In genomic region chr2L:16545772-16546171, dm6 we compare ENCODE assay signal across 1 fruit fly cellular context.
TF ChIP-seq lines count a peak whose summit lies in the region.

No protein-coding gene starts in this region.

TF ChIP-seq in whole organism, embryonic, 481 proteins besides CTCF, POLR2A, EP300 and RAD21 (continued from another document and continues in another):
- peak; percentile 65; the same call in 1 of the 2 replicates for TF ChIP-seq CG32532 (GFP tag; IDR thresholded peaks at IDR 0.05; lab: Robert Waterston, UW)
- peak; percentile 51 for TF ChIP-seq ewg (GFP tag; optimal IDR thresholded peaks at IDR 0.05; lab: Kevin White, UChicago)
- TF ChIP-seq lola (GFP tag; optimal IDR thresholded peaks at IDR 0.05; lab: Kevin White, UChicago) = peak in 1 of 3 experiments; percentile 17
- TF ChIP-seq CG17328 (GFP tag; IDR thresholded peaks at IDR 0.05; lab: Robert Waterston, UW) = peak; percentile 59; the same call in 1 of the 2 replicates
- no peak for TF ChIP-seq nerfin-2 (GFP tag; IDR thresholded peaks at IDR 0.05; lab: Robert Waterston, UW; ENCODE audit: partially characterized antibody)
- TF ChIP-seq CG6254 (GFP tag; optimal IDR thresholded peaks at IDR 0.05; lab: Kevin White, UChicago) = no peak
- TF ChIP-seq Hr39 (optimal IDR thresholded peaks at IDR 0.05; lab: Kevin White, UChicago) = no peak
- no peak for TF ChIP-seq CG4360 (GFP tag; IDR thresholded peaks at IDR 0.05; lab: Robert Waterston, UW)
- TF ChIP-seq Dll (GFP tag; IDR thresholded peaks at IDR 0.05; lab: Robert Waterston, UW; ENCODE audit: partially characterized antibody) = no peak
- TF ChIP-seq Hr51 (GFP tag; optimal IDR thresholded peaks at IDR 0.05; lab: Kevin White, UChicago) = peak; percentile 33 to 87
- TF ChIP-seq CG4424 (GFP tag; optimal IDR thresholded peaks at IDR 0.05; lab: Kevin White, UChicago) = peak; percentile 35
- no peak for TF ChIP-seq CG13123 (GFP tag; optimal IDR thresholded peaks at IDR 0.05; lab: Kevin White, UChicago)
- no peak for TF ChIP-seq HLH4C (GFP tag; IDR thresholded peaks at IDR 0.05; lab: Robert Waterston, UW; ENCODE audit: partially characterized antibody)
- no peak for TF ChIP-seq Scr (GFP tag; IDR thresholded peaks at IDR 0.05; lab: Robert Waterston, UW; ENCODE audit: partially characterized antibody)
- TF ChIP-seq Lhr (GFP tag; optimal IDR thresholded peaks at IDR 0.05; lab: Kevin White, UChicago) = peak; percentile 18
- TF ChIP-seq danr (GFP tag; IDR thresholded peaks at IDR 0.05; lab: Robert Waterston, UW) = no peak
- TF ChIP-seq CG3847 (GFP tag; IDR thresholded peaks at IDR 0.05; lab: Robert Waterston, UW) = 0 out of 2 replicates have a peak, but pooled peaks have one; percentile 21
- no peak for TF ChIP-seq Taf1 (GFP tag; IDR thresholded peaks at IDR 0.05; lab: Robert Waterston, UW)
- TF ChIP-seq CG10543 (GFP tag; optimal IDR thresholded peaks at IDR 0.05; lab: Kevin White, UChicago) = peak; percentile 39
- TF ChIP-seq aop (GFP tag; IDR thresholded peaks at IDR 0.05; lab: Robert Waterston, UW) = no peak
- TF ChIP-seq CG15514 (GFP tag; optimal IDR thresholded peaks at IDR 0.05; lab: Kevin White, UChicago) = peak; percentile 68
- TF ChIP-seq inv (GFP tag; IDR thresholded peaks at IDR 0.05; lab: Robert Waterston, UW; ENCODE audit: partially characterized antibody) = no peak
- peak; percentile 50; the same call in 1 of the 2 replicates for TF ChIP-seq HLH3B (GFP tag; IDR thresholded peaks at IDR 0.05; lab: Robert Waterston, UW)
- TF ChIP-seq psq (GFP tag; optimal IDR thresholded peaks at IDR 0.05; lab: Kevin White, UChicago) = no peak
- TF ChIP-seq CG31441 (GFP tag; IDR thresholded peaks at IDR 0.05; lab: Robert Waterston, UW) = peak; percentile 75
- no peak for TF ChIP-seq mirr (GFP tag; optimal IDR thresholded peaks at IDR 0.05; lab: Kevin White, UChicago)
- peak; percentile 70 for TF ChIP-seq NfI (GFP tag; optimal IDR thresholded peaks at IDR 0.05; lab: Kevin White, UChicago)
- no peak for TF ChIP-seq ro (GFP tag; IDR thresholded peaks at IDR 0.05; lab: Robert Waterston, UW)
- peak; percentile 50 for TF ChIP-seq CG6854 (GFP tag; optimal IDR thresholded peaks at IDR 0.05; lab: Kevin White, UChicago)
- no peak for TF ChIP-seq E2f1 (GFP tag; IDR thresholded peaks at IDR 0.05; lab: Robert Waterston, UW)
- TF ChIP-seq chn (GFP tag; optimal IDR thresholded peaks at IDR 0.05; lab: Kevin White, UChicago) = peak; percentile 15
- peak; percentile 74 for TF ChIP-seq CG15269 (tag; optimal IDR thresholded peaks at IDR 0.05; lab: Kevin White, UChicago)
- peak; percentile 61 for TF ChIP-seq CG12299 (tag; optimal IDR thresholded peaks at IDR 0.05; lab: Kevin White, UChicago)
- peak; percentile 85 for TF ChIP-seq PHDP (tag; optimal IDR thresholded peaks at IDR 0.05; lab: Kevin White, UChicago)
- no peak for TF ChIP-seq p53 (GFP tag; optimal IDR thresholded peaks at IDR 0.05; lab: Kevin White, UChicago)
- no peak for TF ChIP-seq CG10565 (GFP tag; optimal IDR thresholded peaks at IDR 0.05; lab: Kevin White, UChicago)
- TF ChIP-seq CG8478 (optimal IDR thresholded peaks at IDR 0.05; lab: Kevin White, UChicago) = no peak
- peak; percentile 68 for TF ChIP-seq nmo (GFP tag; optimal IDR thresholded peaks at IDR 0.05; lab: Kevin White, UChicago)
- TF ChIP-seq shn (GFP tag; optimal IDR thresholded peaks at IDR 0.05; lab: Kevin White, UChicago) = peak; percentile 31
- peak; percentile 46 for TF ChIP-seq CG12104 (GFP tag; optimal IDR thresholded peaks at IDR 0.05; lab: Kevin White, UChicago)
- peak; percentile 60; the same call in 1 of the 2 replicates for TF ChIP-seq ara (GFP tag; IDR thresholded peaks at IDR 0.05; lab: Robert Waterston, UW)
- TF ChIP-seq toy (GFP tag; IDR thresholded peaks at IDR 0.05; lab: Robert Waterston, UW) = no peak
- no peak for TF ChIP-seq sens-2 (GFP tag; IDR thresholded peaks at IDR 0.05; lab: Robert Waterston, UW)
- no peak for TF ChIP-seq CG33557 (GFP tag; optimal IDR thresholded peaks at IDR 0.05; lab: Kevin White, UChicago)
- no peak for TF ChIP-seq CG34224 (GFP tag; IDR thresholded peaks at IDR 0.05; lab: Robert Waterston, UW; ENCODE audit: partially characterized antibody)
- TF ChIP-seq CG4404 (GFP tag; IDR thresholded peaks at IDR 0.05; lab: Robert Waterston, UW) = no peak
- peak; percentile 6 for TF ChIP-seq emc (GFP tag; optimal IDR thresholded peaks at IDR 0.05; lab: Kevin White, UChicago)
- TF ChIP-seq gt (GFP tag; IDR thresholded peaks at IDR 0.05; lab: Robert Waterston, UW) = no peak
- TF ChIP-seq amos (GFP tag; IDR thresholded peaks at IDR 0.05; lab: Robert Waterston, UW; ENCODE audit: partially characterized antibody) = no peak
- TF ChIP-seq Bdp1 (GFP tag; optimal IDR thresholded peaks at IDR 0.05; lab: Kevin White, UChicago) = peak; percentile 13
- no peak for TF ChIP-seq Kr (GFP tag; optimal IDR thresholded peaks at IDR 0.05; lab: Kevin White, UChicago)
- TF ChIP-seq CG17385 (GFP tag; optimal IDR thresholded peaks at IDR 0.05; lab: Kevin White, UChicago) = peak; percentile 67
- TF ChIP-seq gsb (GFP tag; IDR thresholded peaks at IDR 0.05; lab: Robert Waterston, UW) = no peak
- TF ChIP-seq CG8089 (GFP tag; optimal IDR thresholded peaks at IDR 0.05; lab: Kevin White, UChicago) = peak; percentile 36
- peak; percentile 37 for TF ChIP-seq CG10209 (GFP tag; optimal IDR thresholded peaks at IDR 0.05; lab: Kevin White, UChicago)
- TF ChIP-seq luna (GFP tag; optimal IDR thresholded peaks at IDR 0.05; lab: Kevin White, UChicago) = no peak
- TF ChIP-seq CG30020 (tag; optimal IDR thresholded peaks at IDR 0.05; lab: Kevin White, UChicago) = no peak
- TF ChIP-seq crc (GFP tag; optimal IDR thresholded peaks at IDR 0.05; lab: Kevin White, UChicago) = peak; percentile 22
- TF ChIP-seq CG10274 (GFP tag; optimal IDR thresholded peaks at IDR 0.05; lab: Kevin White, UChicago) = peak; percentile 13
- TF ChIP-seq zen (tag; optimal IDR thresholded peaks at IDR 0.05; lab: Kevin White, UChicago) = no peak
- TF ChIP-seq CG13424 (tag; optimal IDR thresholded peaks at IDR 0.05; lab: Kevin White, UChicago) = peak; percentile 80
- TF ChIP-seq CG13894 (tag; optimal IDR thresholded peaks at IDR 0.05; lab: Kevin White, UChicago) = peak; percentile 75
- peak; percentile 51 for TF ChIP-seq CG10267 (tag; optimal IDR thresholded peaks at IDR 0.05; lab: Kevin White, UChicago)
- peak; percentile 46 for TF ChIP-seq HHEX (GFP tag; optimal IDR thresholded peaks at IDR 0.05; lab: Kevin White, UChicago)
- TF ChIP-seq NFAT (GFP tag; IDR thresholded peaks at IDR 0.05; lab: Robert Waterston, UW) = no peak
- no peak for TF ChIP-seq B-H1 (GFP tag; IDR thresholded peaks at IDR 0.05; lab: Robert Waterston, UW)
- no peak for TF ChIP-seq Spps (tag; optimal IDR thresholded peaks at IDR 0.05; lab: Kevin White, UChicago)
- peak; percentile 36 for TF ChIP-seq CG11723 (GFP tag; optimal IDR thresholded peaks at IDR 0.05; lab: Kevin White, UChicago)
- TF ChIP-seq CG3726 (GFP tag; IDR thresholded peaks at IDR 0.05; lab: Robert Waterston, UW) = no peak
- peak; percentile 79 for TF ChIP-seq dmrt99B (tag; optimal IDR thresholded peaks at IDR 0.05; lab: Kevin White, UChicago)
- TF ChIP-seq BtbVII (GFP tag; optimal IDR thresholded peaks at IDR 0.05; lab: Kevin White, UChicago) = peak; percentile 56
- TF ChIP-seq Camta (GFP tag; optimal IDR thresholded peaks at IDR 0.05; lab: Kevin White, UChicago) = peak; percentile 25
- TF ChIP-seq HmgZ (tag; optimal IDR thresholded peaks at IDR 0.05; lab: Kevin White, UChicago) = peak; percentile 52
- peak; percentile 60 for TF ChIP-seq CG10979 (tag; optimal IDR thresholded peaks at IDR 0.05; lab: Kevin White, UChicago)
- peak; percentile 16 for TF ChIP-seq CG16863 (GFP tag; optimal IDR thresholded peaks at IDR 0.05; lab: Kevin White, UChicago)
- peak; percentile 91 for TF ChIP-seq CG4820 (GFP tag; optimal IDR thresholded peaks at IDR 0.05; lab: Kevin White, UChicago)
- TF ChIP-seq pros (GFP tag; optimal IDR thresholded peaks at IDR 0.05; lab: Kevin White, UChicago) = no peak
- peak; percentile 57 for TF ChIP-seq Dek (tag; optimal IDR thresholded peaks at IDR 0.05; lab: Kevin White, UChicago)
- no peak for TF ChIP-seq grn (GFP tag; optimal IDR thresholded peaks at IDR 0.05; lab: Kevin White, UChicago)
- peak; percentile 30 for TF ChIP-seq CG3407 (GFP tag; optimal IDR thresholded peaks at IDR 0.05; lab: Kevin White, UChicago)
- TF ChIP-seq wdn (GFP tag; IDR thresholded peaks at IDR 0.05; lab: Robert Waterston, UW) = no peak
- TF ChIP-seq CG11696 (GFP tag; IDR thresholded peaks at IDR 0.05; lab: Robert Waterston, UW) = 0 out of 2 replicates have a peak, but pooled peaks have one; percentile 25
- peak; percentile 9 for TF ChIP-seq fu2 (GFP tag; optimal IDR thresholded peaks at IDR 0.05; lab: Kevin White, UChicago)
- peak; percentile 35 for TF ChIP-seq sd (tag; optimal IDR thresholded peaks at IDR 0.05; lab: Kevin White, UChicago)
- no peak for TF ChIP-seq CG43689 (GFP tag; IDR thresholded peaks at IDR 0.05; lab: Robert Waterston, UW)
- no peak for TF ChIP-seq unc-4 (GFP tag; IDR thresholded peaks at IDR 0.05; lab: Robert Waterston, UW; ENCODE audit: partially characterized antibody)
- TF ChIP-seq hbn (GFP tag; IDR thresholded peaks at IDR 0.05; lab: Robert Waterston, UW; ENCODE audit: partially characterized antibody) = no peak
- no peak for TF ChIP-seq CG3838 (GFP tag; optimal IDR thresholded peaks at IDR 0.05; lab: Kevin White, UChicago)
- TF ChIP-seq Dip2 (GFP tag; IDR thresholded peaks at IDR 0.05; lab: Robert Waterston, UW) = no peak
- peak; percentile 70 for TF ChIP-seq CG2712 (tag; optimal IDR thresholded peaks at IDR 0.05; lab: Kevin White, UChicago)
- TF ChIP-seq MESR4 (GFP tag; optimal IDR thresholded peaks at IDR 0.05; lab: Kevin White, UChicago) = no peak
- TF ChIP-seq ken (GFP tag; IDR thresholded peaks at IDR 0.05; lab: Robert Waterston, UW) = 0 out of 3 replicates have a peak, but pooled peaks have one; percentile 47
- TF ChIP-seq CG13624 (GFP tag; optimal IDR thresholded peaks at IDR 0.05; lab: Kevin White, UChicago) = peak; percentile 34
- no peak for TF ChIP-seq Hey (tag; optimal IDR thresholded peaks at IDR 0.05; lab: Kevin White, UChicago)
- no peak for TF ChIP-seq CG11247 (GFP tag; IDR thresholded peaks at IDR 0.05; lab: Robert Waterston, UW)
- TF ChIP-seq eyg (GFP tag; optimal IDR thresholded peaks at IDR 0.05; lab: Kevin White, UChicago) = peak; percentile 23
- no peak for TF ChIP-seq CkIIα-i1 (GFP tag; IDR thresholded peaks at IDR 0.05; lab: Robert Waterston, UW)
- TF ChIP-seq CG3163 (GFP tag; optimal IDR thresholded peaks at IDR 0.05; lab: Kevin White, UChicago) = peak; percentile 57
- TF ChIP-seq ci (GFP tag; IDR thresholded peaks at IDR 0.05; lab: Robert Waterston, UW) = peak; percentile 82
- TF ChIP-seq pzg (GFP tag; optimal IDR thresholded peaks at IDR 0.05; lab: Kevin White, UChicago) = no peak
- peak; percentile 16 for TF ChIP-seq CG9437 (GFP tag; optimal IDR thresholded peaks at IDR 0.05; lab: Kevin White, UChicago)
- TF ChIP-seq Lim3 (GFP tag; IDR thresholded peaks at IDR 0.05; lab: Robert Waterston, UW) = no peak
- peak; percentile 15 to 53 for TF ChIP-seq Pdp1 (GFP tag; optimal IDR thresholded peaks at IDR 0.05; lab: Kevin White, UChicago)
- TF ChIP-seq sna (GFP tag; IDR thresholded peaks at IDR 0.05; lab: Robert Waterston, UW; ENCODE audit: partially characterized antibody) = no peak
- peak; percentile 44 for TF ChIP-seq CG9932 (GFP tag; IDR thresholded peaks at IDR 0.05; lab: Robert Waterston, UW)
- TF ChIP-seq esg (GFP tag; conservative IDR thresholded peaks at IDR 0.05; lab: Robert Waterston, UW) = peak; percentile 54; the same call in 1 of the 2 replicates
- peak; percentile 80 for TF ChIP-seq gem (tag; optimal IDR thresholded peaks at IDR 0.05; lab: Kevin White, UChicago)
- TF ChIP-seq CG13775 (GFP tag; optimal IDR thresholded peaks at IDR 0.05; lab: Kevin White, UChicago) = peak; percentile 30
- no peak for TF ChIP-seq dati (GFP tag; IDR thresholded peaks at IDR 0.05; lab: Robert Waterston, UW)
- peak; percentile 16 for TF ChIP-seq CG4328 (GFP tag; optimal IDR thresholded peaks at IDR 0.05; lab: Kevin White, UChicago)
- TF ChIP-seq bcd (GFP tag; optimal IDR thresholded peaks at IDR 0.05; lab: Kevin White, UChicago) = peak; percentile 59
- peak; percentile 34 for TF ChIP-seq pho (GFP tag; optimal IDR thresholded peaks at IDR 0.05; lab: Kevin White, UChicago)
- TF ChIP-seq al (GFP tag; IDR thresholded peaks at IDR 0.05; lab: Robert Waterston, UW) = no peak
- 0 out of 3 replicates have a peak, but pooled peaks have one; percentile 37 for TF ChIP-seq Mrtf (GFP tag; IDR thresholded peaks at IDR 0.05; lab: Robert Waterston, UW)
- no peak for TF ChIP-seq Doc2 (GFP tag; IDR thresholded peaks at IDR 0.05; lab: Robert Waterston, UW)
- no peak for TF ChIP-seq CG8290 (GFP tag; optimal IDR thresholded peaks at IDR 0.05; lab: Kevin White, UChicago)
- TF ChIP-seq CG8290 (tag; optimal IDR thresholded peaks at IDR 0.05; lab: Kevin White, UChicago) = peak in 1 of 2 experiments; percentile 77
- TF ChIP-seq sim (GFP tag; IDR thresholded peaks at IDR 0.05; lab: Robert Waterston, UW) = no peak
- TF ChIP-seq CG17361 (GFP tag; IDR thresholded peaks at IDR 0.05; lab: Robert Waterston, UW) = peak; percentile 57; the same call in 1 of the 3 replicates
- no peak for TF ChIP-seq klu (GFP tag; IDR thresholded peaks at IDR 0.05; lab: Robert Waterston, UW)
- TF ChIP-seq CG1602 (GFP tag; optimal IDR thresholded peaks at IDR 0.05; lab: Kevin White, UChicago) = peak; percentile 37
- peak; percentile 22 for TF ChIP-seq zfh2 (GFP tag; optimal IDR thresholded peaks at IDR 0.05; lab: Kevin White, UChicago)
- TF ChIP-seq CG13296 (GFP tag; optimal IDR thresholded peaks at IDR 0.05; lab: Kevin White, UChicago) = peak; percentile 73
- TF ChIP-seq Tbp (GFP tag; optimal IDR thresholded peaks at IDR 0.05; lab: Kevin White, UChicago) = no peak
- peak; percentile 67 for TF ChIP-seq CG17829 (tag; optimal IDR thresholded peaks at IDR 0.05; lab: Kevin White, UChicago)
- no peak for TF ChIP-seq sc (optimal IDR thresholded peaks at IDR 0.05; lab: Kevin White, UChicago)
- no peak for TF ChIP-seq sc (GFP tag; optimal IDR thresholded peaks at IDR 0.05; lab: Kevin White, UChicago)
- TF ChIP-seq ac (GFP tag; optimal IDR thresholded peaks at IDR 0.05; lab: Kevin White, UChicago) = no peak
- TF ChIP-seq slou (GFP tag; optimal IDR thresholded peaks at IDR 0.05; lab: Kevin White, UChicago) = peak; percentile 8
- TF ChIP-seq CG9215 (GFP tag; IDR thresholded peaks at IDR 0.05; lab: Robert Waterston, UW) = peak; percentile 22; the same call in 1 of the 2 replicates
- peak; percentile 7 for TF ChIP-seq Hmx (GFP tag; optimal IDR thresholded peaks at IDR 0.05; lab: Kevin White, UChicago)
- no peak for TF ChIP-seq pb (GFP tag; optimal IDR thresholded peaks at IDR 0.05; lab: Kevin White, UChicago)
- TF ChIP-seq unpg (GFP tag; optimal IDR thresholded peaks at IDR 0.05; lab: Kevin White, UChicago) = peak; percentile 80
